Fruit fly (Drosophila melanogaster) whole organism, embryonic: ENCODE measurements around the gene CG33796.

ENCODE experiments used
- Abd-B ChIP-seq: fragments of 200-800 bp; sonication (Bioruptor generic); optimal IDR thresholded peaks from 2 replicates; lab custom pipeline; 2018; ENCODE audit warnings: missing biosample characterization, mild to moderate bottlenecking, missing genetic modification characterization, moderate library complexity
- Atf-2 ChIP-seq: fragments of 200-800 bp; sonication (Bioruptor generic); optimal IDR thresholded peaks from 2 replicates; lab custom pipeline; 2016; ENCODE audit warnings: missing biosample characterization, missing genetic modification characterization
- CG11560 ChIP-seq: fragments of 200-800 bp; sonication (Bioruptor generic); IDR thresholded peaks from 3 replicates; pipeline ENCODE4 v1.3.6; 2022; ENCODE audit warnings: missing biosample characterization, missing genetic modification characterization
- CG11723 ChIP-seq: fragments of 200-800 bp; sonication (Bioruptor generic); optimal IDR thresholded peaks from 2 replicates; lab custom pipeline; 2017; ENCODE audit warnings: missing biosample characterization, mild to moderate bottlenecking, missing genetic modification characterization
- CG12155 ChIP-seq: fragments of 200-800 bp; sonication (Bioruptor generic); optimal IDR thresholded peaks from 3 replicates; lab custom pipeline; 2016; ENCODE audit warnings: missing biosample characterization, missing genetic modification characterization
- CG14050 ChIP-seq: fragments of 200-800 bp; sonication (Bioruptor generic); IDR thresholded peaks from 3 replicates; pipeline ENCODE4 v1.3.6; 2022; ENCODE audit warnings: missing biosample characterization, missing genetic modification characterization
- CG14667 ChIP-seq: fragments of 200-800 bp; sonication (Bioruptor generic); IDR thresholded peaks from 2 replicates; pipeline ENCODE4 v1.3.6; 2022; ENCODE audit warnings: missing biosample characterization, missing genetic modification characterization
- CG14965 ChIP-seq: fragments of 200-800 bp; sonication (Bioruptor generic); optimal IDR thresholded peaks from 2 replicates; lab custom pipeline; 2016; ENCODE audit warnings: missing biosample characterization, missing genetic modification characterization, borderline replicate concordance
- CG15269 ChIP-seq: fragments of 200-800 bp; sonication (Bioruptor generic); optimal IDR thresholded peaks from 2 replicates; lab custom pipeline; 2018; ENCODE audit warnings: missing biosample characterization, mild to moderate bottlenecking, missing genetic modification characterization, moderate library complexity
- CG1603 ChIP-seq: fragments of 200-800 bp; sonication (Bioruptor generic); optimal IDR thresholded peaks from 2 replicates; lab custom pipeline; 2019; ENCODE audit warnings: missing biosample characterization, mild to moderate bottlenecking, missing genetic modification characterization, moderate library complexity
- CG16815 ChIP-seq: fragments of 200-800 bp; sonication (Bioruptor generic); optimal IDR thresholded peaks from 3 replicates; lab custom pipeline; 2017; ENCODE audit warnings: missing biosample characterization, mild to moderate bottlenecking, missing genetic modification characterization
- CG17802 ChIP-seq: fragments of 200-800 bp; sonication (Bioruptor generic); optimal IDR thresholded peaks from 2 replicates; lab custom pipeline; 2018; ENCODE audit warnings: missing biosample characterization, mild to moderate bottlenecking, missing genetic modification characterization, moderate library complexity
- CG30403 ChIP-seq: fragments of 200-800 bp; sonication (Bioruptor generic); optimal IDR thresholded peaks from 3 replicates; lab custom pipeline; 2016; ENCODE audit warnings: missing biosample characterization, missing genetic modification characterization
- CG3995 ChIP-seq: fragments of 200-800 bp; sonication (Bioruptor generic); optimal IDR thresholded peaks from 3 replicates; lab custom pipeline; 2016; ENCODE audit warnings: missing biosample characterization, missing genetic modification characterization
- CG4617 ChIP-seq: fragments of 200-800 bp; sonication (Bioruptor generic); optimal IDR thresholded peaks from 3 replicates; lab custom pipeline; 2016; ENCODE audit warnings: missing biosample characterization, missing genetic modification characterization, borderline replicate concordance
- CG5180 ChIP-seq: fragments of 200-800 bp; sonication (Bioruptor generic); optimal IDR thresholded peaks from 3 replicates; lab custom pipeline; 2017; ENCODE audit warnings: missing biosample characterization, missing genetic modification characterization, mild to moderate bottlenecking, moderate library complexity, missing genetic modification reagents
- CG6654 ChIP-seq: fragments of 200-800 bp; sonication (Bioruptor generic); optimal IDR thresholded peaks from 2 replicates; lab custom pipeline; 2017; ENCODE audit warnings: missing biosample characterization, mild to moderate bottlenecking, missing genetic modification characterization
- CG6683 ChIP-seq: fragments of 200-800 bp; sonication (Bioruptor generic); optimal IDR thresholded peaks from 2 replicates; lab custom pipeline; 2017; ENCODE audit warnings: missing biosample characterization, mild to moderate bottlenecking, missing genetic modification characterization, missing genetic modification reagents
- CG7357 ChIP-seq: fragments of 200-800 bp; sonication (Bioruptor generic); IDR thresholded peaks from 3 replicates; pipeline ENCODE4 v1.3.6; 2022; ENCODE audit warnings: missing biosample characterization, missing genetic modification characterization
- CG9609 ChIP-seq: fragments of 200-800 bp; sonication (Bioruptor generic); optimal IDR thresholded peaks from 3 replicates; lab custom pipeline; 2016; ENCODE audit warnings: missing biosample characterization, missing genetic modification characterization
- CoRest ChIP-seq: fragments of 200-800 bp; sonication (Bioruptor generic); optimal IDR thresholded peaks from 3 replicates; lab custom pipeline; 2018; ENCODE audit warnings: missing biosample characterization, mild to moderate bottlenecking, missing genetic modification characterization, moderate library complexity
- Dbx ChIP-seq: fragments of 200-800 bp; sonication (Bioruptor generic); IDR thresholded peaks from 3 replicates; pipeline ENCODE4 v1.3.6; 2022; ENCODE audit warnings: missing biosample characterization, missing genetic modification characterization
- ERR ChIP-seq: fragments of 200-800 bp; sonication (Bioruptor generic); optimal IDR thresholded peaks from 2 replicates; lab custom pipeline; 2016; ENCODE audit warnings: missing biosample characterization, missing genetic modification characterization
- Myb ChIP-seq: fragments of 200-800 bp; sonication (Bioruptor generic); optimal IDR thresholded peaks from 2 replicates; lab custom pipeline; 2016; ENCODE audit warnings: missing biosample characterization, missing genetic modification characterization
- NC2β ChIP-seq: fragments of 200-800 bp; sonication (Bioruptor generic); optimal IDR thresholded peaks from 2 replicates; lab custom pipeline; 2016; ENCODE audit warnings: missing biosample characterization, missing genetic modification characterization
- NK7.1 ChIP-seq: fragments of 200-800 bp; sonication (Bioruptor generic); optimal IDR thresholded peaks from 3 replicates; lab custom pipeline; 2016; ENCODE audit warnings: missing biosample characterization, missing genetic modification characterization
- Rx ChIP-seq: fragments of 200-800 bp; sonication (Bioruptor generic); IDR thresholded peaks from 2 replicates; pipeline ENCODE4 v1.3.6; 2022; ENCODE audit warnings: missing biosample characterization, missing genetic modification characterization
- Sin3A ChIP-seq: fragments of >200 bp; optimal IDR thresholded peaks from 2 replicates; lab custom pipeline; 2018
- Usf ChIP-seq: fragments of 200-800 bp; sonication (Bioruptor generic); optimal IDR thresholded peaks from 2 replicates; lab custom pipeline; 2017; ENCODE audit warnings: missing genotype, missing biosample characterization, missing genetic modification characterization
- Xrp1 ChIP-seq: fragments of 200-800 bp; sonication (Bioruptor generic); IDR thresholded peaks from 2 replicates; pipeline ENCODE4 v1.3.6; 2022; ENCODE audit warnings: missing biosample characterization, missing genetic modification characterization
- crc ChIP-seq: fragments of 200-800 bp; sonication (Bioruptor generic); optimal IDR thresholded peaks from 2 replicates; lab custom pipeline; 2016; ENCODE audit warnings: missing biosample characterization, missing genetic modification characterization
- crol ChIP-seq: fragments of 200-800 bp; sonication (Bioruptor generic); IDR thresholded peaks from 2 replicates; pipeline ENCODE4 v1.3.6; 2022; ENCODE audit warnings: missing biosample characterization, missing genetic modification characterization
- danr ChIP-seq: fragments of 200-800 bp; sonication (Bioruptor generic); IDR thresholded peaks from 2 replicates; pipeline ENCODE4 v1.3.6; 2022; ENCODE audit warnings: missing biosample characterization, missing genetic modification characterization
- gro ChIP-seq: fragments of 200-800 bp; sonication (Bioruptor generic); optimal IDR thresholded peaks from 2 replicates; lab custom pipeline; 2016; ENCODE audit warnings: missing biosample characterization, missing genetic modification characterization
- ken ChIP-seq: fragments of 200-800 bp; sonication (Bioruptor generic); IDR thresholded peaks from 3 replicates; pipeline ENCODE4 v1.3.6; 2022; ENCODE audit warnings: missing biosample characterization, missing genetic modification characterization
- lilli ChIP-seq: fragments of 200-800 bp; sonication (Bioruptor generic); optimal IDR thresholded peaks from 3 replicates; lab custom pipeline; 2016; ENCODE audit warnings: missing biosample characterization, missing genetic modification characterization
- luna ChIP-seq: fragments of 200-800 bp; sonication (Bioruptor generic); optimal IDR thresholded peaks from 2 replicates; lab custom pipeline; 2016; ENCODE audit warnings: missing biosample characterization, missing genetic modification characterization
- nmo ChIP-seq: fragments of 200-800 bp; sonication (Bioruptor generic); optimal IDR thresholded peaks from 2 replicates; lab custom pipeline; 2018; ENCODE audit warnings: missing biosample characterization, mild to moderate bottlenecking, missing genetic modification characterization, moderate library complexity
- oc ChIP-seq: fragments of 200-800 bp; sonication (Bioruptor generic); optimal IDR thresholded peaks from 2 replicates; lab custom pipeline; 2018; ENCODE audit warnings: missing biosample characterization, mild to moderate bottlenecking, missing genetic modification characterization, moderate library complexity
- pnt ChIP-seq: fragments of 200-800 bp; sonication (Bioruptor generic); optimal IDR thresholded peaks from 3 replicates; lab custom pipeline; 2016; ENCODE audit warnings: missing biosample characterization, missing genetic modification characterization
- repo ChIP-seq: fragments of 200-800 bp; sonication (Bioruptor generic); optimal IDR thresholded peaks from 2 replicates; lab custom pipeline; 2016; ENCODE audit warnings: missing biosample characterization, missing genetic modification characterization
- seq ChIP-seq: fragments of 200-800 bp; sonication (Bioruptor generic); IDR thresholded peaks from 2 replicates; pipeline ENCODE4 v1.3.6; 2022; ENCODE audit warnings: missing biosample characterization, missing genetic modification characterization
- sob ChIP-seq: fragments of 200-800 bp; sonication (Bioruptor generic); IDR thresholded peaks from 2 replicates; pipeline ENCODE4 v1.3.6; 2022; ENCODE audit warnings: missing biosample characterization, missing genetic modification characterization
- stwl ChIP-seq: fragments of 200-800 bp; sonication (Bioruptor generic); optimal IDR thresholded peaks from 3 replicates; lab custom pipeline; 2018; ENCODE audit warnings: missing biosample characterization, mild to moderate bottlenecking, missing genetic modification characterization, moderate library complexity
- tap ChIP-seq: fragments of 200-800 bp; optimal IDR thresholded peaks from 3 replicates; lab custom pipeline; 2019; ENCODE audit warnings: missing biosample characterization, mild to moderate bottlenecking, missing genetic modification characterization, moderate library complexity
- tin ChIP-seq: fragments of 200-800 bp; sonication (Bioruptor generic); optimal IDR thresholded peaks from 3 replicates; lab custom pipeline; 2016; ENCODE audit warnings: missing biosample characterization, missing genetic modification characterization
- tio ChIP-seq: fragments of 200-800 bp; sonication (Bioruptor generic); optimal IDR thresholded peaks from 2 replicates; lab custom pipeline; 2017; ENCODE audit warnings: missing biosample characterization, missing genetic modification characterization, inconsistent platforms
- tx ChIP-seq: fragments of 200-800 bp; sonication (Bioruptor generic); optimal IDR thresholded peaks from 2 replicates; lab custom pipeline; 2016; ENCODE audit warnings: missing biosample characterization, missing genetic modification characterization
- unpg ChIP-seq: fragments of 200-800 bp; sonication (Bioruptor generic); optimal IDR thresholded peaks from 3 replicates; lab custom pipeline; 2018; ENCODE audit warnings: missing biosample characterization, mild to moderate bottlenecking, missing genetic modification characterization, moderate library complexity
- vnd ChIP-seq: fragments of 200-800 bp; sonication (Bioruptor generic); IDR thresholded peaks from 3 replicates; pipeline ENCODE4 v1.3.6; 2022; ENCODE audit warnings: missing biosample characterization, missing genetic modification characterization; ENCODE audit not compliant: partially characterized antibody

The CG33796 gene

DNA sequence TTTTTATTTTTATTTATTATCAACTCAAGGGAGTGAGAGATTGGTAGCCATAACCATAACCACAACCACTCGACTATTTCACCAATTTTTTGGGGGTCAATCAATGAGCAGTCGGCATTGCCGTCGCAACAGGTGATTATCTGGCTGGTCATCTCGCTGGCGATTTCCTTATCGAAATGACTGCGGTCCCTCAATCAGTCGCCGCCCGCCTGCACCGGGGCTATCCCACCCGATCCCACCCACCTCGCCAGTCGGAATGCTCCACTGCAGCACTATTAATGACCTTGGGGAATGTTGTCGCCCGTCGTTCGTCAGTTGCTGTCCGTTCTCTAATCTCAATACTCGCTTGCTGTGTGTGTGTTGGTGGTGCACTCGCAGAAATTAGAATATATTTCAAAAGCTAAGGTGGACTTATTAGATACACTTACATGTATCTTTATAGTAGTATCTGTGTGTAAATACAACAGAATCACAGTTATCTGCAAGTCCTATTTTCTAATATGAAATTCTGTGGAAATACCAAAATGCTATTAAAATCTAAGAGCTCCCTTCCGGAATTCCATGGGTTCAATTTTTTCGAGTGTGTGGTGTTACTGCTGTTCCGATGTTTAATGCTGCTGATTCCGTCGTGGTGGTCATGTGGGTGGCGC, 9.4 kb downstream of the CG33796 start (continued):
- TF ChIP-seq tap (tag; lab: Kevin White, UChicago), result peak; percentile 48
- TF ChIP-seq CG16815 (GFP tag; lab: Kevin White, UChicago), result peak; percentile 39
- TF ChIP-seq CG12155 (GFP tag; lab: Kevin White, UChicago), result peak; percentile 60
- peak; percentile 75 for TF ChIP-seq lilli (GFP tag; lab: Kevin White, UChicago)
- peak; percentile 44 for TF ChIP-seq pnt
- peak; percentile 45; the same call in 1 of the 3 replicates for TF ChIP-seq CG11560 (tag; lab: Robert Waterston, UW)
- TF ChIP-seq CG4617 (GFP tag; lab: Kevin White, UChicago), result no peak
- peak; percentile 67 for TF ChIP-seq CG30403 (GFP tag; lab: Kevin White, UChicago)
- TF ChIP-seq Xrp1 (GFP tag; lab: Robert Waterston, UW), result peak; percentile 45; the same call in 1 of the 2 replicates
- TF ChIP-seq CG6654 (GFP tag; lab: Kevin White, UChicago), result peak; percentile 25
- TF ChIP-seq CG3995 (GFP tag; lab: Kevin White, UChicago), result peak; percentile 41
- TF ChIP-seq Myb (GFP tag; lab: Kevin White, UChicago), result peak; percentile 43
- peak; percentile 69 for TF ChIP-seq ERR
- peak; percentile 16 for TF ChIP-seq CG17802 (tag; lab: Kevin White, UChicago)
- peak; percentile 70 for TF ChIP-seq seq
- peak; percentile 46 for TF ChIP-seq NK7.1 (GFP tag; lab: Kevin White, UChicago)
- TF ChIP-seq crol (GFP tag; lab: Robert Waterston, UW), result no peak
- TF ChIP-seq nmo (GFP tag; lab: Kevin White, UChicago), result peak; percentile 69
- TF ChIP-seq CG15269 (tag; lab: Kevin White, UChicago), result peak; percentile 81
- TF ChIP-seq CG14965 (GFP tag; lab: Kevin White, UChicago), result no peak
- TF ChIP-seq tx (GFP tag; lab: Kevin White, UChicago), result peak; percentile 48
- peak; percentile 51 for TF ChIP-seq CG1603 (tag; lab: Kevin White, UChicago)
- 0 out of 3 replicates have a peak, but pooled peaks have one; percentile 35 for TF ChIP-seq CG7357
- peak; percentile 73 for TF ChIP-seq CG9609 (GFP tag; lab: Kevin White, UChicago)
- TF ChIP-seq sob (GFP tag; lab: Robert Waterston, UW), result peak; percentile 54; the same call in 1 of the 2 replicates
- peak; percentile 37 for TF ChIP-seq crc (GFP tag; lab: Kevin White, UChicago)
- 0 out of 3 replicates have a peak, but pooled peaks have one; percentile 16 for TF ChIP-seq vnd (GFP tag; lab: Robert Waterston, UW)
- TF ChIP-seq tio (GFP tag; lab: Kevin White, UChicago), result peak; percentile 43
- TF ChIP-seq luna (GFP tag; lab: Kevin White, UChicago), result no peak
- TF ChIP-seq danr (GFP tag; lab: Robert Waterston, UW), result 0 out of 2 replicates have a peak, but pooled peaks have one; percentile 15
- TF ChIP-seq CG14667, result no peak
- no peak for TF ChIP-seq oc
- TF ChIP-seq Atf-2 (GFP tag; lab: Kevin White, UChicago), result peak; percentile 35
- peak; percentile 54 for TF ChIP-seq unpg (GFP tag; lab: Kevin White, UChicago)
- TF ChIP-seq NC2β (GFP tag; lab: Kevin White, UChicago), result peak; percentile 1
- peak; percentile 82 for TF ChIP-seq CoRest (tag; lab: Kevin White, UChicago)
- no peak for TF ChIP-seq Rx (GFP tag; lab: Robert Waterston, UW)
- TF ChIP-seq CG6683 (GFP tag; lab: Kevin White, UChicago), result peak; percentile 30
- peak; percentile 24; the same call in 1 of the 3 replicates for TF ChIP-seq CG14050 (GFP tag; lab: Robert Waterston, UW)
- TF ChIP-seq ken (GFP tag; lab: Robert Waterston, UW), result 0 out of 3 replicates have a peak, but pooled peaks have one; percentile 29
- no peak for TF ChIP-seq stwl (tag; lab: Kevin White, UChicago)
- TF ChIP-seq Usf (GFP tag; lab: Kevin White, UChicago), result peak; percentile 42
- peak; percentile 54; the same call in 2 of the 3 replicates for TF ChIP-seq Dbx (GFP tag; lab: Robert Waterston, UW)
- peak; percentile 66 for TF ChIP-seq Abd-B (GFP tag; lab: Kevin White, UChicago)
- peak; percentile 44 for TF ChIP-seq CG5180 (GFP tag; lab: Kevin White, UChicago)
- peak; percentile 69 for TF ChIP-seq gro (GFP tag; lab: Kevin White, UChicago)
- peak; percentile 18 for TF ChIP-seq CG11723 (GFP tag; lab: Kevin White, UChicago)
- no peak for TF ChIP-seq repo (GFP tag; lab: Kevin White, UChicago)
- TF ChIP-seq Sin3A (lab: Kevin White, UChicago), result no peak
- TF ChIP-seq tin (GFP tag; lab: Kevin White, UChicago), result peak; percentile 11
